Worm (Caenorhabditis elegans): Measurements from ENCODE around the gene fbxb-14.

DNA sequence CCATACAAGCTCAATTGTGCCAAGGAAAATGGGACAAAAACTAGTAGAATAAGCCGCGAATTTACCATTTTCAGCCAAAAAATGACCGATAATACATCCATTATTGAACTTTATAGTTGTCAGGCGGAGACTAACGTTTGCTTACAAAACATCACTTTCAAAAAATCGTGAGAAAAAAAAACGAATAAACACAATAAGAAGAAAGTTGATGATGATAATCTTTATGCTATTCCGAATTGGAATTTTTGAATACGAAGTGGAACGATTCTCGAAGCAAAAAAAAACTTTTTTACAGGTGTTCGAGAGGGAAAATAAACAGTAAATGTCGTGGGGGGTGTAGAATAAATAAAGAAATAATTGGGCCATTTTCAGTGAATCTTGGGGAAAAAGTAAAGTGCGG lies 4.9 kb downstream of the fbxb-14 start, which contains the start of gene W08F4.7:
- TF ChIP-seq egl-27 (tag; optimal IDR thresholded peaks at IDR 0.05) (no peak), jun-1 (tag; optimal IDR thresholded peaks at IDR 0.05) (no peak), swsn-7 (tag; optimal IDR thresholded peaks at IDR 0.05) (no peak), ama-1 (optimal IDR thresholded peaks at IDR 0.05) (no peak), unc-62 (GFP tag; optimal IDR thresholded peaks at IDR 0.05) (no peak), pqm-1 (tag; optimal IDR thresholded peaks at IDR 0.05) (no peak), blmp-1 (tag; optimal IDR thresholded peaks at IDR 0.05) (no peak), nhr-77 (tag; optimal IDR thresholded peaks at IDR 0.05) (no peak), ces-1 (GFP tag; optimal IDR thresholded peaks at IDR 0.05) (no peak), lin-15B (tag; optimal IDR thresholded peaks at IDR 0.05) (no peak), nhr-76 (tag; optimal IDR thresholded peaks at IDR 0.05) (no peak)
